Fruit fly (Drosophila melanogaster): ENCODE data around the gene CG6931.

dm6 chr3L:11992960-11993359 lies 2.4 kb downstream of the CG6931 start, which contains the start of gene viaf:
- no peak for TF ChIP-seq CG7045 (GFP tag; optimal IDR thresholded peaks at IDR 0.05)
- no peak for TF ChIP-seq ovo (GFP tag; optimal IDR thresholded peaks at IDR 0.05)
- TF ChIP-seq CG14711 (tag; optimal IDR thresholded peaks at IDR 0.05) = peak; percentile 17
- no peak for TF ChIP-seq CG33017 (tag; optimal IDR thresholded peaks at IDR 0.05)
- TF ChIP-seq CG7101 (tag; optimal IDR thresholded peaks at IDR 0.05) = peak; percentile 46
- peak; percentile 31 for TF ChIP-seq CG11617 (GFP tag; optimal IDR thresholded peaks at IDR 0.05)
- TF ChIP-seq pad (GFP tag; optimal IDR thresholded peaks at IDR 0.05) = no peak
- peak; percentile 99 for TF ChIP-seq kay (GFP tag; ENCODE audit: borderline replicate concordance)
- TF ChIP-seq CG5204 (GFP tag; optimal IDR thresholded peaks at IDR 0.05) = peak; percentile 3
- TF ChIP-seq Mnt (GFP tag; optimal IDR thresholded peaks at IDR 0.05) = peak; percentile 53
